Worm (Caenorhabditis elegans) whole organism, L1 larva: ENCODE results near the gene ZK418.5.

Experiments used
- C04F5.9 ChIP-seq: sonication (generic microtip); optimal IDR thresholded peaks from 2 replicates; lab custom pipeline; 2016; ENCODE audit warnings: missing genetic modification characterization, missing compliant biosample characterization
- C34B4.2 ChIP-seq: sonication (generic microtip); optimal IDR thresholded peaks from 2 replicates; lab custom pipeline; 2017; ENCODE audit warnings: mild to moderate bottlenecking, missing genetic modification characterization, missing compliant biosample characterization
- F16B12.6 ChIP-seq: fragments of 150-350 bp; optimal IDR thresholded peaks from 2 replicates; lab custom pipeline; 2014; ENCODE audit warnings: missing biosample characterization, missing genetic modification characterization
- Y116A8C.19 ChIP-seq: sonication (generic microtip); optimal IDR thresholded peaks from 2 replicates; lab custom pipeline; 2016; ENCODE audit warnings: missing compliant biosample characterization, missing genetic modification characterization, borderline replicate concordance
- aha-1 ChIP-seq: fragments of 150-350 bp; optimal IDR thresholded peaks from 2 replicates; lab custom pipeline; 2014; ENCODE audit warnings: missing biosample characterization, missing genetic modification characterization
- alr-1 ChIP-seq: fragments of 200-800 bp; sonication (Bioruptor generic); optimal IDR thresholded peaks from 2 replicates; lab custom pipeline; 2018; ENCODE audit warnings: borderline replicate concordance, mild to moderate bottlenecking, missing genetic modification characterization, missing compliant biosample characterization
- ama-1 ChIP-seq: fragments of 150-350 bp; optimal IDR thresholded peaks from 2 replicates; lab custom pipeline; 2014
- ceh-63 ChIP-seq: fragments of 200-800 bp; sonication (Bioruptor generic); optimal IDR thresholded peaks from 2 replicates; lab custom pipeline; 2018; ENCODE audit warnings: mild to moderate bottlenecking, missing genetic modification characterization, missing compliant biosample characterization
- ceh-8 ChIP-seq: fragments of 200-800 bp; sonication (Bioruptor generic); optimal IDR thresholded peaks from 2 replicates; lab custom pipeline; 2018; ENCODE audit warnings: mild to moderate bottlenecking, missing genetic modification characterization, moderate library complexity, missing compliant biosample characterization
- ceh-82 ChIP-seq, 3 experiments: fragments of 150-350 bp in 1 of 3; sonication (generic microtip) in 2 of 3; optimal IDR thresholded peaks; 2 replicates each; lab custom pipeline; 2014 to 2017; ENCODE audit warnings: missing biosample characterization in 3 of 3, missing genetic modification characterization in 3 of 3
- ceh-88 ChIP-seq: fragments of 200-800 bp; sonication (Bioruptor generic); IDR thresholded peaks from 2 replicates; pipeline ENCODE4 v1.3.6; 2022; ENCODE audit warnings: missing genetic modification characterization, missing compliant biosample characterization
- ceh-90 ChIP-seq: sonication (generic microtip); optimal IDR thresholded peaks from 2 replicates; lab custom pipeline; 2016; ENCODE audit warnings: missing genetic modification characterization, missing compliant biosample characterization
- dpl-1 ChIP-seq, 3 experiments: fragments of 150-350 bp in 2 of 3; sonication (generic microtip) in 1 of 3; optimal IDR thresholded peaks; 2 replicates each; lab custom pipeline; 2014 to 2017; ENCODE audit warnings: missing biosample characterization in 3 of 3, missing genetic modification characterization in 3 of 3, missing genetic modification reagents in 3 of 3
- egl-13 ChIP-seq: sonication (generic microtip); optimal IDR thresholded peaks from 2 replicates; lab custom pipeline; 2016; ENCODE audit warnings: missing genotype, missing genetic modification reagents, missing genetic modification characterization, missing compliant biosample characterization
- egl-27 ChIP-seq, 2 experiments: fragments of 150-350 bp in 1 of 2; sonication (generic microtip); optimal IDR thresholded peaks; 3 replicates each; lab custom pipeline; 2017 to 2018; ENCODE audit warnings: missing biosample characterization in 2 of 2, missing genetic modification characterization in 2 of 2, missing genetic modification reagents in 2 of 2
- ets-5 ChIP-seq: fragments of 200-800 bp; sonication (Bioruptor generic); IDR thresholded peaks from 2 replicates; pipeline ENCODE4 v1.3.6; 2022; ENCODE audit warnings: missing genetic modification characterization, missing compliant biosample characterization
- fkh-8 ChIP-seq: sonication (generic microtip); optimal IDR thresholded peaks from 2 replicates; lab custom pipeline; 2016; ENCODE audit warnings: mild to moderate bottlenecking, missing genetic modification characterization, missing compliant biosample characterization
- grh-1 ChIP-seq: fragments of 200-800 bp; sonication (Bioruptor generic); IDR thresholded peaks from 2 replicates; pipeline ENCODE4 v1.3.6; 2022; ENCODE audit warnings: missing genetic modification reagents, missing genetic modification characterization, missing compliant biosample characterization
- hlh-4 ChIP-seq: sonication (generic microtip); optimal IDR thresholded peaks from 2 replicates; lab custom pipeline; 2016; ENCODE audit warnings: mild to moderate bottlenecking, missing genetic modification characterization, missing compliant biosample characterization
- hpl-2 ChIP-seq: fragments of 150-350 bp; optimal IDR thresholded peaks from 2 replicates; lab custom pipeline; 2014; ENCODE audit warnings: missing biosample characterization, missing genetic modification reagents, missing genetic modification characterization
- irx-1 ChIP-seq: sonication (generic microtip); optimal IDR thresholded peaks from 2 replicates; lab custom pipeline; 2016; ENCODE audit warnings: missing genetic modification characterization, missing compliant biosample characterization
- isw-1 ChIP-seq: fragments of 200-800 bp; sonication (Bioruptor generic); IDR thresholded peaks from 2 replicates; pipeline ENCODE4 v1.3.6; 2022; ENCODE audit warnings: missing genetic modification characterization, missing compliant biosample characterization
- lin-13 ChIP-seq: fragments of 150-350 bp; optimal IDR thresholded peaks from 2 replicates; lab custom pipeline; 2014; ENCODE audit warnings: missing biosample characterization, missing genetic modification reagents, missing genetic modification characterization
- lin-14 ChIP-seq: fragments of 200-800 bp; sonication (Bioruptor generic); optimal IDR thresholded peaks from 2 replicates; lab custom pipeline; 2018; ENCODE audit warnings: mild to moderate bottlenecking, missing genetic modification characterization, moderate library complexity, missing compliant biosample characterization
- lin-35 ChIP-seq, 2 experiments: fragments of 150-350 bp; optimal IDR thresholded peaks; 2 replicates each; lab custom pipeline; 2014; ENCODE audit warnings: missing biosample characterization in 2 of 2, missing genetic modification characterization in 2 of 2, missing genetic modification reagents in 2 of 2
- lin-39 ChIP-seq: fragments of 150-350 bp; optimal IDR thresholded peaks from 2 replicates; lab custom pipeline; 2014; ENCODE audit warnings: missing biosample characterization, missing genetic modification reagents, missing genetic modification characterization
- lsy-2 ChIP-seq, 2 experiments: fragments of 150-350 bp; optimal IDR thresholded peaks; 2 replicates each; lab custom pipeline; 2014; ENCODE audit warnings: missing biosample characterization in 2 of 2, missing genetic modification characterization in 2 of 2
- mab-9 ChIP-seq: fragments of 200-800 bp; sonication (Bioruptor generic); IDR thresholded peaks from 2 replicates; pipeline ENCODE4 v1.3.6; 2022; ENCODE audit warnings: missing genetic modification reagents, missing genetic modification characterization, missing compliant biosample characterization
- mdl-1 ChIP-seq, 2 experiments: fragments of 150-350 bp; optimal IDR thresholded peaks; 2 replicates each; lab custom pipeline; 2014 to 2017; ENCODE audit warnings: missing biosample characterization in 2 of 2, missing genetic modification characterization in 2 of 2, inconsistent platforms in 1 of 2
- mep-1 ChIP-seq: fragments of 150-350 bp; optimal IDR thresholded peaks from 2 replicates; lab custom pipeline; 2014; ENCODE audit warnings: missing biosample characterization, missing genetic modification characterization
- nhr-12 ChIP-seq: sonication (generic microtip); optimal IDR thresholded peaks from 2 replicates; lab custom pipeline; 2017; ENCODE audit warnings: missing biosample characterization, missing genetic modification characterization
- nhr-28 ChIP-seq: fragments of 150-350 bp; optimal IDR thresholded peaks from 2 replicates; lab custom pipeline; 2014; ENCODE audit warnings: missing biosample characterization, missing genetic modification characterization
- nhr-47 ChIP-seq: sonication (generic microtip); optimal IDR thresholded peaks from 2 replicates; lab custom pipeline; 2016; ENCODE audit warnings: mild to moderate bottlenecking, missing genetic modification characterization, moderate library complexity, missing compliant biosample characterization
- nhr-71 ChIP-seq: sonication (generic microtip); optimal IDR thresholded peaks from 2 replicates; lab custom pipeline; 2016; ENCODE audit warnings: mild to moderate bottlenecking, missing genetic modification characterization, moderate library complexity, missing compliant biosample characterization
- nhr-76 ChIP-seq: sonication (generic microtip); optimal IDR thresholded peaks from 2 replicates; lab custom pipeline; 2017; ENCODE audit warnings: missing biosample characterization, missing genetic modification characterization
- nhr-77 ChIP-seq: fragments of 150-350 bp; optimal IDR thresholded peaks from 2 replicates; lab custom pipeline; 2014; ENCODE audit warnings: missing biosample characterization, missing genetic modification characterization
- nhr-84 ChIP-seq: sonication (generic microtip); optimal IDR thresholded peaks from 2 replicates; lab custom pipeline; 2017; ENCODE audit warnings: missing biosample characterization, missing genetic modification characterization
- pqm-1 ChIP-seq: sonication (generic microtip); optimal IDR thresholded peaks from 3 replicates; lab custom pipeline; 2017; ENCODE audit warnings: missing biosample characterization, missing genetic modification characterization
- snpc-4 ChIP-seq: fragments of 150-350 bp; optimal IDR thresholded peaks from 2 replicates; lab custom pipeline; 2014; ENCODE audit warnings: missing biosample characterization, missing genetic modification characterization
- snu-23 ChIP-seq: sonication (generic microtip); optimal IDR thresholded peaks from 2 replicates; lab custom pipeline; 2016; ENCODE audit warnings: missing genetic modification characterization, missing compliant biosample characterization
- sup-37 ChIP-seq: fragments of 200-800 bp; sonication (Bioruptor generic); optimal IDR thresholded peaks from 2 replicates; lab custom pipeline; 2018; ENCODE audit warnings: mild to moderate bottlenecking, missing genetic modification characterization, missing compliant biosample characterization
- swsn-7 ChIP-seq: sonication (generic microtip); optimal IDR thresholded peaks from 2 replicates; lab custom pipeline; 2016; ENCODE audit warnings: missing genetic modification characterization, missing compliant biosample characterization
- tlp-1 ChIP-seq: fragments of 150-350 bp; optimal IDR thresholded peaks from 2 replicates; lab custom pipeline; 2014; ENCODE audit warnings: missing biosample characterization, missing genetic modification characterization
- unc-30 ChIP-seq: sonication (generic microtip); optimal IDR thresholded peaks from 2 replicates; lab custom pipeline; 2017; ENCODE audit warnings: missing biosample characterization, missing genetic modification characterization
- unc-98 ChIP-seq: fragments of 200-800 bp; sonication (Bioruptor generic); IDR thresholded peaks from 2 replicates; pipeline ENCODE4 v1.3.6; 2022; ENCODE audit warnings: missing genetic modification characterization, missing compliant biosample characterization
- vab-15 ChIP-seq: sonication (generic microtip); optimal IDR thresholded peaks from 2 replicates; lab custom pipeline; 2017; ENCODE audit warnings: missing genotype, mild to moderate bottlenecking, missing genetic modification characterization, missing compliant biosample characterization
- xbp-1 ChIP-seq: sonication (generic microtip); optimal IDR thresholded peaks from 2 replicates; lab custom pipeline; 2016; ENCODE audit warnings: missing genetic modification characterization, missing compliant biosample characterization
- zag-1 ChIP-seq: fragments of 150-350 bp; optimal IDR thresholded peaks from 2 replicates; lab custom pipeline; 2014; ENCODE audit warnings: missing biosample characterization, missing genetic modification characterization
- zip-4 ChIP-seq: fragments of 200-800 bp; sonication (Bioruptor generic); optimal IDR thresholded peaks from 2 replicates; lab custom pipeline; 2018; ENCODE audit warnings: mild to moderate bottlenecking, missing genetic modification characterization, moderate library complexity, missing compliant biosample characterization
- ztf-11 ChIP-seq, 2 experiments: sonication (generic microtip); optimal IDR thresholded peaks; 2 replicates each; lab custom pipeline; 2016 to 2017; ENCODE audit warnings: missing genetic modification characterization in 2 of 2, missing biosample characterization in 1 of 2, missing compliant biosample characterization in 1 of 2
- ztf-4 ChIP-seq: fragments of 150-350 bp; optimal IDR thresholded peaks from 2 replicates; lab custom pipeline; 2014; ENCODE audit warnings: missing biosample characterization, missing genetic modification characterization

Gene ZK418.5

ce11 chrIII:7116615-7117252, 43.1 kb upstream of the ZK418.5 start (continued):
- peak; percentile 50 for TF ChIP-seq xbp-1 (tag; lab: Kevin White, UChicago)
- TF ChIP-seq, all 84 proteins: peak for 42

- no peak for TF ChIP-seq hlh-4 (tag; lab: Kevin White, UChicago)
- no peak for TF ChIP-seq dpl-1 (GFP tag; optimal IDR thresholded peaks at IDR 0.05; lab: Kevin White, UChicago)
- no peak for TF ChIP-seq Y116A8C.19
- TF ChIP-seq hpl-2 (GFP tag; lab: Kevin White, UChicago) = no peak
- TF ChIP-seq nhr-71 = peak; percentile 74
- no peak for TF ChIP-seq ztf-4 (tag; lab: Kevin White, UChicago)
- TF ChIP-seq nhr-47 (tag; lab: Kevin White, UChicago) = peak; percentile 74
- no peak for TF ChIP-seq lin-13 (GFP tag; lab: Kevin White, UChicago)
- no peak for TF ChIP-seq nhr-77 (tag; lab: Kevin White, UChicago)
- peak; percentile 41 for TF ChIP-seq swsn-7 (tag; lab: Kevin White, UChicago)
- no peak for TF ChIP-seq zip-4 (GFP tag; lab: Kevin White, UChicago)
- no peak for TF ChIP-seq ceh-63 (GFP tag; lab: Kevin White, UChicago)
- no peak for TF ChIP-seq ama-1 (lab: Kevin White, UChicago)
- TF ChIP-seq C04F5.9 = no peak
- TF ChIP-seq lsy-2 (tag; optimal IDR thresholded peaks at IDR 0.05; lab: Kevin White, UChicago) = peak in 1 of 2 experiments; percentile 46
- TF ChIP-seq irx-1 (tag; lab: Kevin White, UChicago) = no peak
- TF ChIP-seq snpc-4 (tag; lab: Kevin White, UChicago) = no peak
- TF ChIP-seq lin-35 (GFP tag; optimal IDR thresholded peaks at IDR 0.05; lab: Kevin White, UChicago) = no peak
- TF ChIP-seq pqm-1 (tag; lab: Kevin White, UChicago) = no peak
- TF ChIP-seq mab-9 = no peak
- TF ChIP-seq snu-23 = no peak
- TF ChIP-seq sup-37 = no peak
- peak; percentile 71 for TF ChIP-seq fkh-8 (tag; lab: Kevin White, UChicago)
- no peak for TF ChIP-seq nhr-28 (tag; lab: Kevin White, UChicago)
- TF ChIP-seq isw-1 = no peak
- no peak for TF ChIP-seq lin-39 (tag; lab: Kevin White, UChicago)
- TF ChIP-seq unc-30 = no peak
- TF ChIP-seq ceh-82 (tag; optimal IDR thresholded peaks at IDR 0.05; lab: Kevin White, UChicago) = no peak
- no peak for TF ChIP-seq C34B4.2
- TF ChIP-seq ets-5 (GFP tag; lab: Robert Waterston, UW) = no peak
- no peak for TF ChIP-seq tlp-1 (tag; lab: Kevin White, UChicago)
- no peak for TF ChIP-seq nhr-84 (tag; lab: Kevin White, UChicago)
- TF ChIP-seq vab-15 (tag; lab: Kevin White, UChicago) = no peak
- no peak for TF ChIP-seq F16B12.6 (tag; lab: Kevin White, UChicago)
- TF ChIP-seq ceh-88 = no peak
- TF ChIP-seq ztf-11 (tag; optimal IDR thresholded peaks at IDR 0.05; lab: Kevin White, UChicago) = no peak
- TF ChIP-seq mep-1 = no peak
- TF ChIP-seq alr-1 (tag; lab: Kevin White, UChicago) = no peak
- TF ChIP-seq nhr-76 (tag; lab: Kevin White, UChicago) = no peak
- no peak for TF ChIP-seq grh-1 (GFP tag; lab: Robert Waterston, UW)
- TF ChIP-seq nhr-12 (tag; lab: Kevin White, UChicago) = no peak
- TF ChIP-seq mdl-1 (tag; optimal IDR thresholded peaks at IDR 0.05; lab: Kevin White, UChicago) = no peak
- no peak for TF ChIP-seq egl-13
- no peak for TF ChIP-seq zag-1 (tag; lab: Kevin White, UChicago)
- no peak for TF ChIP-seq ceh-8 (GFP tag; lab: Kevin White, UChicago)
- TF ChIP-seq aha-1 (tag; lab: Kevin White, UChicago) = no peak
- peak; percentile 40 for TF ChIP-seq lin-14 (GFP tag; lab: Kevin White, UChicago)
- TF ChIP-seq ceh-90 (tag; lab: Kevin White, UChicago) = no peak
- no peak for TF ChIP-seq unc-98
- no peak for TF ChIP-seq egl-27 (tag; optimal IDR thresholded peaks at IDR 0.05; lab: Kevin White, UChicago)
Observed at ce11 chrIII:7114952-7115488, 41.4 kb upstream of the ZK418.5 start, which contains the start of gene nhr-10. TSS of gene nhr-10 (minus strand) at chrIII:7115438.
